Worm (Caenorhabditis elegans) whole organism, L3 larva: ENCODE measurements around the gene Y66A7A.9.
A peak's percentile ranks its signal among the peaks of the same experiment; 100 is the strongest.

Experiments
- R02D3.7 ChIP-seq: fragments of 150-350 bp; optimal IDR thresholded peaks from 2 replicates; lab custom pipeline; 2014; ENCODE audit warnings: missing biosample characterization, missing genetic modification characterization
- aly-2 ChIP-seq: fragments of 150-350 bp; optimal IDR thresholded peaks from 2 replicates; lab custom pipeline; 2014; ENCODE audit warnings: missing biosample characterization, missing genetic modification characterization
- ceh-16 ChIP-seq: sonication (generic microtip); optimal IDR thresholded peaks from 2 replicates; lab custom pipeline; 2017; ENCODE audit warnings: missing biosample characterization, missing genetic modification characterization
- ceh-28 ChIP-seq: fragments of 150-350 bp; optimal IDR thresholded peaks from 2 replicates; lab custom pipeline; 2014; ENCODE audit warnings: missing biosample characterization, missing genetic modification reagents, missing genetic modification characterization
- ceh-82 ChIP-seq: fragments of 150-350 bp; optimal IDR thresholded peaks from 2 replicates; lab custom pipeline; 2014; ENCODE audit warnings: missing biosample characterization, missing genetic modification characterization
- ceh-9 ChIP-seq: sonication (generic microtip); optimal IDR thresholded peaks from 2 replicates; lab custom pipeline; 2018; ENCODE audit warnings: missing biosample characterization, missing genetic modification characterization
- egl-27 ChIP-seq: sonication (generic microtip); optimal IDR thresholded peaks from 4 replicates; lab custom pipeline; 2017; ENCODE audit warnings: missing biosample characterization, missing genetic modification reagents, missing genetic modification characterization
- egl-5 ChIP-seq: fragments of 150-350 bp; optimal IDR thresholded peaks from 2 replicates; lab custom pipeline; 2017; ENCODE audit warnings: missing biosample characterization, missing genetic modification reagents, missing genetic modification characterization, inconsistent platforms
- elt-2 ChIP-seq: sonication (generic microtip); optimal IDR thresholded peaks from 2 replicates; lab custom pipeline; 2016; ENCODE audit warnings: missing genetic modification reagents, mild to moderate bottlenecking, missing genetic modification characterization, missing compliant biosample characterization
- elt-3 ChIP-seq, 3 experiments: fragments of 150-350 bp in 1 of 3; sonication (generic microtip) in 2 of 3; optimal IDR thresholded peaks; 2 replicates in 2 of 3; 4 replicates in 1 of 3; lab custom pipeline; 2014 to 2017; ENCODE audit warnings: missing biosample characterization in 3 of 3, missing genetic modification characterization in 3 of 3
- fkh-10 ChIP-seq: sonication (generic microtip); optimal IDR thresholded peaks from 2 replicates; lab custom pipeline; 2017; ENCODE audit warnings: missing biosample characterization, missing genetic modification reagents, missing genetic modification characterization
- fkh-2 ChIP-seq: fragments of 150-350 bp; optimal IDR thresholded peaks from 2 replicates; lab custom pipeline; 2014; ENCODE audit warnings: missing biosample characterization, missing genetic modification reagents, missing genetic modification characterization
- fos-1 ChIP-seq: fragments of 150-350 bp; optimal IDR thresholded peaks from 2 replicates; lab custom pipeline; 2014; ENCODE audit warnings: missing biosample characterization, missing genetic modification characterization
- jun-1 ChIP-seq: fragments of 150-350 bp; optimal IDR thresholded peaks from 2 replicates; lab custom pipeline; 2014; ENCODE audit warnings: missing biosample characterization, missing genetic modification reagents, missing genetic modification characterization
- lin-15B ChIP-seq: fragments of 150-350 bp; optimal IDR thresholded peaks from 2 replicates; lab custom pipeline; 2014; ENCODE audit warnings: missing biosample characterization, missing genetic modification characterization
- mdl-1 ChIP-seq: fragments of 150-350 bp; optimal IDR thresholded peaks from 2 replicates; lab custom pipeline; 2014; ENCODE audit warnings: missing biosample characterization, missing genetic modification characterization
- nfya-1 ChIP-seq: sonication (generic microtip); optimal IDR thresholded peaks from 2 replicates; lab custom pipeline; 2017; ENCODE audit warnings: missing genetic modification characterization, mild to moderate bottlenecking, missing compliant biosample characterization, antibody characterized with exemption, moderate library complexity; ENCODE audit not compliant: insufficient read depth
- nhr-11 ChIP-seq: fragments of 150-350 bp; optimal IDR thresholded peaks from 2 replicates; lab custom pipeline; 2014; ENCODE audit warnings: missing biosample characterization, missing genetic modification characterization
- nhr-23 ChIP-seq: fragments of 150-350 bp; optimal IDR thresholded peaks from 2 replicates; lab custom pipeline; 2014; ENCODE audit warnings: missing biosample characterization, missing genetic modification reagents, missing genetic modification characterization
- nhr-237 ChIP-seq: fragments of 150-350 bp; optimal IDR thresholded peaks from 2 replicates; lab custom pipeline; 2014; ENCODE audit warnings: missing biosample characterization, missing genetic modification characterization
- nhr-25 ChIP-seq: sonication (generic microtip); optimal IDR thresholded peaks from 2 replicates; lab custom pipeline; 2017; ENCODE audit warnings: missing biosample characterization, missing genetic modification characterization
- nhr-28 ChIP-seq: fragments of 150-350 bp; optimal IDR thresholded peaks from 2 replicates; lab custom pipeline; 2014; ENCODE audit warnings: missing biosample characterization, missing genetic modification characterization
- nhr-43 ChIP-seq: sonication (generic microtip); optimal IDR thresholded peaks from 2 replicates; lab custom pipeline; 2016; ENCODE audit warnings: mild to moderate bottlenecking, missing genetic modification characterization, missing compliant biosample characterization; ENCODE audit not compliant: poor library complexity, severe bottlenecking
- nhr-67 ChIP-seq: fragments of 150-350 bp; optimal IDR thresholded peaks from 2 replicates; lab custom pipeline; 2014; ENCODE audit warnings: missing biosample characterization, missing genetic modification characterization
- nhr-76 ChIP-seq: fragments of 150-350 bp; sonication (generic microtip); optimal IDR thresholded peaks from 5 replicates; lab custom pipeline; 2014; ENCODE audit warnings: missing biosample characterization, missing genetic modification characterization
- nhr-77 ChIP-seq: fragments of 150-350 bp; optimal IDR thresholded peaks from 2 replicates; lab custom pipeline; 2014; ENCODE audit warnings: missing biosample characterization, missing genetic modification characterization
- pqm-1 ChIP-seq: fragments of 150-350 bp; optimal IDR thresholded peaks from 2 replicates; lab custom pipeline; 2017; ENCODE audit warnings: missing biosample characterization, missing genetic modification characterization, inconsistent platforms
- skn-1 ChIP-seq: fragments of 150-350 bp; optimal IDR thresholded peaks from 2 replicates; lab custom pipeline; 2014; ENCODE audit warnings: missing biosample characterization, missing genetic modification characterization
- snpc-4 ChIP-seq: fragments of 150-350 bp; optimal IDR thresholded peaks from 2 replicates; lab custom pipeline; 2014; ENCODE audit warnings: missing biosample characterization, missing genetic modification characterization
- tbx-2 ChIP-seq: sonication (generic microtip); optimal IDR thresholded peaks from 2 replicates; lab custom pipeline; 2016; ENCODE audit warnings: mild to moderate bottlenecking, missing genetic modification characterization, missing compliant biosample characterization
- unc-39 ChIP-seq: sonication (generic microtip); optimal IDR thresholded peaks from 4 replicates; lab custom pipeline; 2017; ENCODE audit warnings: missing biosample characterization, missing genetic modification characterization
- unc-62 ChIP-seq: fragments of 150-350 bp; sonication (generic microtip); optimal IDR thresholded peaks from 4 replicates; lab custom pipeline; 2014; ENCODE audit warnings: missing biosample characterization, missing genetic modification reagents, missing genetic modification characterization
- zag-1 ChIP-seq: fragments of 150-350 bp; optimal IDR thresholded peaks from 2 replicates; lab custom pipeline; 2014; ENCODE audit warnings: missing biosample characterization, missing genetic modification characterization
- ztf-11 ChIP-seq: fragments of 150-350 bp; optimal IDR thresholded peaks from 2 replicates; lab custom pipeline; 2014; ENCODE audit warnings: missing biosample characterization, missing genetic modification characterization
- ztf-4 ChIP-seq: fragments of 150-350 bp; optimal IDR thresholded peaks from 2 replicates; lab custom pipeline; 2014; ENCODE audit warnings: missing biosample characterization, missing genetic modification characterization

Y66A7A.9 gene

ce11 chrIII:11624838-11625292 is 12.6 kb upstream of the Y66A7A.9 start, which contains the start of gene gly-8:
Gene gly-8, plus strand, starts transcription at chrIII:11625242.
- peak; percentile 27 for TF ChIP-seq nfya-1
- TF ChIP-seq nhr-28 (tag; lab: Kevin White, UChicago) = no peak
- no peak for TF ChIP-seq nhr-237 (tag; lab: Kevin White, UChicago)
- TF ChIP-seq nhr-25 (tag; lab: Kevin White, UChicago) = peak; percentile 70
- no peak for TF ChIP-seq ztf-4 (tag; lab: Kevin White, UChicago)
- TF ChIP-seq nhr-23 (tag; lab: Kevin White, UChicago) = peak; percentile 72
- no peak for TF ChIP-seq fkh-2 (tag; lab: Kevin White, UChicago)

- no peak for TF ChIP-seq nhr-237 (tag; lab: Kevin White, UChicago)
- no peak for TF ChIP-seq elt-3 (tag; optimal IDR thresholded peaks at IDR 0.05; lab: Kevin White, UChicago)
- TF ChIP-seq R02D3.7 = no peak
- TF ChIP-seq egl-27 (tag; lab: Kevin White, UChicago) = no peak
- no peak for TF ChIP-seq fos-1 (tag; lab: Kevin White, UChicago)
- TF ChIP-seq pqm-1 = no peak
- no peak for TF ChIP-seq unc-39 (tag; lab: Kevin White, UChicago)
- no peak for TF ChIP-seq ceh-82 (tag; lab: Kevin White, UChicago)
- TF ChIP-seq, all 47 proteins: peak for 0
Measured at ce11 chrIII:11616446-11616845, 4.2 kb upstream of the Y66A7A.9 start, which contains the start of gene ceh-91. Gene ceh-91, plus strand, starts transcription at chrIII:11616746.

DNA sequence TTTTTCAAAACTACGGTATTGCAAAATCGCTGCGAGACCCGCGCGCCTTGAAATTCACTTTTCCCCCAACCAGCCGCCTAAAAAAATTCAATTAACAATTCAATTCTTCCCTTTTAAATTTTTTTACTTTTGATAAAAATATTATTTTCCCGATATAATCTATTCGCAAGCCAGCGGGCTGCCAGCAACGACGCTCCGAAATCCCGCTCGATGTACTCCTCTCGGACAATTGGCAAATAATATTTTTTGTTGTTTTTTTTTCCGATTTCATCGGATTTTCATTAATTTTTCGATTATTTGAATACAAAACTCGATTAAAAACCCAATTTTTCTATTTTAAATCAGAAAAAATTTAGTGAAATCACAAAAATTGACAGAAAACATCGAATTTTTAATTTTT is 3.5 kb upstream of the Y66A7A.9 start:
- TF ChIP-seq fkh-2 (tag; lab: Kevin White, UChicago) (no peak), tbx-2 (no peak), mdl-1 (tag; lab: Kevin White, UChicago) (no peak), nhr-23 (tag; lab: Kevin White, UChicago) (no peak), ceh-9 (tag; lab: Kevin White, UChicago) (no peak), nhr-43 (no peak), elt-3 (tag; optimal IDR thresholded peaks at IDR 0.05; lab: Kevin White, UChicago) (no peak), ceh-16 (no peak), R02D3.7 (no peak), elt-2 (tag; lab: Kevin White, UChicago) (no peak), aly-2 (tag; lab: Kevin White, UChicago) (no peak), lin-15B (tag; lab: Kevin White, UChicago) (no peak), fos-1 (tag; lab: Kevin White, UChicago) (no peak), nhr-11 (tag; lab: Kevin White, UChicago) (no peak), zag-1 (tag; lab: Kevin White, UChicago) (no peak), ztf-11 (tag; lab: Kevin White, UChicago) (no peak)
- TF ChIP-seq, all 47 proteins: peak for 0

ce11 chrIII:11614874-11615273 is 2.6 kb upstream of the Y66A7A.9 start:
- TF ChIP-seq R02D3.7 (no peak), nhr-76 (tag; lab: Kevin White, UChicago) (no peak), ceh-28 (tag; lab: Kevin White, UChicago) (peak; percentile 99)

DNA sequence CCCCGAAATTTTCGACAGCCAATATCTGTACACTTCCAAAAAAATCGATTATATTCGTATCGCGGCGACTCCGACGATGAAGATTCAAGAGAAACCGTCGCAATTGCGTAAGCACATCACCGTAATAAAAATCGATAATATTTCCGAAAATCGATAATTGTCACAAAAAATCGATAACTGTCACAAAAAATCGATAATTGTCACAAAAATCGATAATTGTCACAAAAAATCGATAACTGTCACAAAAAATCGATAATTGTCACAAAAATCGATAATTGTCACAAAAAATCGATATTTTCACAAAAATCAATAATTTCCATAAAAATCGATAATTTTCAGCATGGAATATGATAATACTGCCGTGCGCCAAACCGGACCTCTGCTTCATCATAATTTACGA is 2.1 kb upstream of the Y66A7A.9 start:
- TF ChIP-seq ceh-28 (tag; lab: Kevin White, UChicago) = peak; percentile 99

- no peak for TF ChIP-seq nhr-77
- TF ChIP-seq unc-39 (tag; lab: Kevin White, UChicago) = no peak
- TF ChIP-seq nhr-76 (tag; lab: Kevin White, UChicago) = no peak
- TF ChIP-seq snpc-4 (tag; lab: Kevin White, UChicago) = no peak
- TF ChIP-seq unc-62 = no peak
- TF ChIP-seq nhr-23 (tag; lab: Kevin White, UChicago) = no peak
- no peak for TF ChIP-seq ztf-4 (tag; lab: Kevin White, UChicago)
- TF ChIP-seq skn-1 (tag; lab: Kevin White, UChicago) = no peak
- no peak for TF ChIP-seq nhr-28 (tag; lab: Kevin White, UChicago)
- TF ChIP-seq egl-5 (tag; lab: Kevin White, UChicago) = no peak
- no peak for TF ChIP-seq fkh-10 (GFP tag; lab: Kevin White, UChicago)
- TF ChIP-seq nhr-11 (tag; lab: Kevin White, UChicago) = no peak
- no peak for TF ChIP-seq lin-15B (tag; lab: Kevin White, UChicago)
- TF ChIP-seq jun-1 = no peak
- no peak for TF ChIP-seq nhr-25 (tag; lab: Kevin White, UChicago)
- TF ChIP-seq ceh-28 (tag; lab: Kevin White, UChicago) = no peak
- no peak for TF ChIP-seq nhr-67 (tag; lab: Kevin White, UChicago)
Measured at ce11 chrIII:11611618-11612247, 538 bp downstream of the Y66A7A.9 start.
